Fruit fly (Drosophila melanogaster): ENCODE data around the gene CG33263.

The CG33263 gene

dm6 chr3L:13432791-13433190, 8.8 kb upstream of the CG33263 start:
- TF ChIP-seq CG16779 (tag; optimal IDR thresholded peaks at IDR 0.05) (no peak), svp (GFP tag) (peak; percentile 68), CG6276 (GFP tag; optimal IDR thresholded peaks at IDR 0.05) (no peak)

- no peak for TF ChIP-seq CG8319 (GFP tag; optimal IDR thresholded peaks at IDR 0.05)
- TF ChIP-seq CG8119 (GFP tag; IDR thresholded peaks at IDR 0.05) = no peak
- TF ChIP-seq OdsH (GFP tag; optimal IDR thresholded peaks at IDR 0.05) = no peak
- TF ChIP-seq Eip93F (GFP tag; optimal IDR thresholded peaks at IDR 0.05) = no peak
- TF ChIP-seq Sox102F (GFP tag; optimal IDR thresholded peaks at IDR 0.05) = no peak
- no peak for TF ChIP-seq CG6854 (GFP tag; optimal IDR thresholded peaks at IDR 0.05)
- TF ChIP-seq vri (GFP tag; optimal IDR thresholded peaks at IDR 0.05) = no peak
- no peak for TF ChIP-seq salr (GFP tag; optimal IDR thresholded peaks at IDR 0.05)
- no peak for TF ChIP-seq Ets21C (GFP tag; optimal IDR thresholded peaks at IDR 0.05)
- TF ChIP-seq spab (GFP tag; optimal IDR thresholded peaks at IDR 0.05) = no peak
- TF ChIP-seq fd85E (GFP tag; optimal IDR thresholded peaks at IDR 0.05) = no peak
- TF ChIP-seq Eip78C (GFP tag) = no peak
- no peak for TF ChIP-seq CG11762 (GFP tag; optimal IDR thresholded peaks at IDR 0.05; ENCODE audit: insufficient read depth)
- TF ChIP-seq CG10669 (GFP tag; optimal IDR thresholded peaks at IDR 0.05) = no peak
- TF ChIP-seq CG6163 (GFP tag; IDR thresholded peaks at IDR 0.05) = no peak
- TF ChIP-seq CG6792 (GFP tag; optimal IDR thresholded peaks at IDR 0.05) = no peak
- no peak for TF ChIP-seq Lpt (GFP tag; optimal IDR thresholded peaks at IDR 0.05)
Observed at dm6 chr3L:13430171-13430570, 6.2 kb upstream of the CG33263 start.

- TF ChIP-seq CG6854 (GFP tag; optimal IDR thresholded peaks at IDR 0.05) (no peak), Smox (GFP tag; optimal IDR thresholded peaks at IDR 0.05) (no peak), fd59A (GFP tag; optimal IDR thresholded peaks at IDR 0.05) (no peak), CG9139 (GFP tag; optimal IDR thresholded peaks at IDR 0.05) (no peak), topi (GFP tag; optimal IDR thresholded peaks at IDR 0.05) (no peak), Sox15 (GFP tag; optimal IDR thresholded peaks at IDR 0.05) (no peak), CG6808 (GFP tag; optimal IDR thresholded peaks at IDR 0.05) (no peak), Ets21C (GFP tag; optimal IDR thresholded peaks at IDR 0.05) (no peak), svp (GFP tag) (no peak), Sox102F (GFP tag; optimal IDR thresholded peaks at IDR 0.05) (no peak), Hr39 (GFP tag; optimal IDR thresholded peaks at IDR 0.05) (no peak), CG11902 (GFP tag; optimal IDR thresholded peaks at IDR 0.05) (no peak), eg (GFP tag; IDR thresholded peaks at IDR 0.05) (no peak), Blimp-1 (GFP tag; optimal IDR thresholded peaks at IDR 0.05) (no peak), CG11294 (GFP tag; IDR thresholded peaks at IDR 0.05) (no peak), cyc (GFP tag; optimal IDR thresholded peaks at IDR 0.05) (no peak), Met (GFP tag; optimal IDR thresholded peaks at IDR 0.05) (no peak), fd85E (GFP tag; optimal IDR thresholded peaks at IDR 0.05) (no peak), fkh (GFP tag; optimal IDR thresholded peaks at IDR 0.05) (no peak)
Observed at dm6 chr3L:13426573-13426972, 2.6 kb upstream of the CG33263 start, which contains the start of gene CG14105. Gene CG14105, minus strand, starts transcription at chr3L:13426673.

- TF ChIP-seq CG8319 (GFP tag; optimal IDR thresholded peaks at IDR 0.05) (no peak), pdm3 (GFP tag; optimal IDR thresholded peaks at IDR 0.05) (no peak), CG10669 (GFP tag; optimal IDR thresholded peaks at IDR 0.05) (no peak), fkh (GFP tag; optimal IDR thresholded peaks at IDR 0.05) (no peak), Sox15 (GFP tag; optimal IDR thresholded peaks at IDR 0.05) (no peak), dsx (GFP tag; optimal IDR thresholded peaks at IDR 0.05; ENCODE audit: poor library complexity, severe bottlenecking) (no peak), CG3919 (GFP tag; optimal IDR thresholded peaks at IDR 0.05) (no peak), CG6163 (GFP tag; IDR thresholded peaks at IDR 0.05) (no peak), CG7368 (GFP tag; optimal IDR thresholded peaks at IDR 0.05) (no peak), Gug (GFP tag; IDR thresholded peaks at IDR 0.05) (no peak), CG31627 (GFP tag; optimal IDR thresholded peaks at IDR 0.05) (no peak), Eip93F (GFP tag; optimal IDR thresholded peaks at IDR 0.05) (no peak), dac (GFP tag; optimal IDR thresholded peaks at IDR 0.05) (no peak)
Observed at dm6 chr3L:13425571-13425970, 1.6 kb upstream of the CG33263 start, which contains the start of gene CG14106. Gene CG14106, minus strand, starts transcription at chr3L:13425671.

Data from whole organism, prepupa.